Fruit fly (Drosophila melanogaster): ENCODE measurements around the gene CG33340.

Gene CG33340

dm6 chr3R:24362838-24363237 is at the start of gene CG33340:
Gene CG33340, plus strand, starts transcription at chr3R:24363138.
- no peak for TF ChIP-seq CTCF (optimal IDR thresholded peaks at IDR 0.05)
- no peak for TF ChIP-seq CG8478 (optimal IDR thresholded peaks at IDR 0.05)

dm6 chr3R:24318217-24319082 is 44.5 kb upstream of the CG33340 start, which contains the start of the genes Nab2 and BRWD3:
Gene Nab2, minus strand, starts transcription at chr3R:24318419.
Gene BRWD3, plus strand, starts transcription at chr3R:24319000.
- TF ChIP-seq CG8478 (optimal IDR thresholded peaks at IDR 0.05) (no peak), CTCF (optimal IDR thresholded peaks at IDR 0.05) (no peak)

- no peak for TF ChIP-seq CTCF (optimal IDR thresholded peaks at IDR 0.05)
- no peak for TF ChIP-seq CG8478 (optimal IDR thresholded peaks at IDR 0.05)
Measured at dm6 chr3R:24319083-24319381, 43.9 kb upstream of the CG33340 start.

- no peak for TF ChIP-seq CTCF (optimal IDR thresholded peaks at IDR 0.05)
- no peak for TF ChIP-seq CG8478 (optimal IDR thresholded peaks at IDR 0.05)
Measured at dm6 chr3R:24319632-24320341, 43.2 kb upstream of the CG33340 start.

dm6 chr3R:24320342-24320711 is 42.6 kb upstream of the CG33340 start:
- no peak for TF ChIP-seq CG8478 (optimal IDR thresholded peaks at IDR 0.05)

- TF ChIP-seq CG8478 (optimal IDR thresholded peaks at IDR 0.05) (no peak), CTCF (optimal IDR thresholded peaks at IDR 0.05) (peak; percentile 57 to 66)
Measured at dm6 chr3R:24333182-24333808, 29.6 kb upstream of the CG33340 start, which contains the start of the genes Rrp5 and Dis3. Gene Rrp5, minus strand, starts transcription at chr3R:24333316. Gene Dis3, plus strand, starts transcription at chr3R:24333433.

- TF ChIP-seq CG8478 (optimal IDR thresholded peaks at IDR 0.05) (no peak), CTCF (optimal IDR thresholded peaks at IDR 0.05) (no peak)
Measured at dm6 chr3R:24336622-24337021, 26.3 kb upstream of the CG33340 start, which contains the start of gene CG6432. Gene CG6432, plus strand, starts transcription at chr3R:24336922.

- no peak for TF ChIP-seq CTCF (optimal IDR thresholded peaks at IDR 0.05)
- no peak for TF ChIP-seq CG8478 (optimal IDR thresholded peaks at IDR 0.05)
Measured at dm6 chr3R:24341251-24341650, 21.7 kb upstream of the CG33340 start, which contains the start of gene Ms. Gene Ms, plus strand, starts transcription at chr3R:24341551.

dm6 chr3R:24348420-24349190 is 14.3 kb upstream of the CG33340 start, which contains the start of the genes CG5746 and CG6454:
Gene CG5746, minus strand, starts transcription at chr3R:24348791.
Gene CG6454, plus strand, starts transcription at chr3R:24349182.
- TF ChIP-seq CG8478 (optimal IDR thresholded peaks at IDR 0.05) (no peak), CTCF (optimal IDR thresholded peaks at IDR 0.05) (no peak)

dm6 chr3R:24353448-24353847 is 9.5 kb upstream of the CG33340 start:
- TF ChIP-seq CG8478 (optimal IDR thresholded peaks at IDR 0.05) (no peak), CTCF (optimal IDR thresholded peaks at IDR 0.05) (no peak)

dm6 chr3R:24357698-24358097 is 5.2 kb upstream of the CG33340 start, which contains the start of gene Golgin84:
Gene Golgin84, minus strand, starts transcription at chr3R:24357938.
- TF ChIP-seq CG8478 (optimal IDR thresholded peaks at IDR 0.05) (no peak), CTCF (optimal IDR thresholded peaks at IDR 0.05) (no peak)

dm6 chr3R:24359957-24360356 is 3.0 kb upstream of the CG33340 start, which contains the start of gene CG18528:
Gene CG18528, minus strand, starts transcription at chr3R:24360144.
- TF ChIP-seq CTCF (optimal IDR thresholded peaks at IDR 0.05) (peak; percentile 16 to 64), CG8478 (optimal IDR thresholded peaks at IDR 0.05) (no peak)

dm6 chr3R:24361583-24361982 is 1.4 kb upstream of the CG33340 start, which contains the start of the genes CG5762 and CG33339:
Gene CG5762, minus strand, starts transcription at chr3R:24361683.
Gene CG33339, plus strand, starts transcription at chr3R:24361847.
- TF ChIP-seq CTCF (optimal IDR thresholded peaks at IDR 0.05) (no peak), CG8478 (optimal IDR thresholded peaks at IDR 0.05) (no peak)
